Fruit fly (Drosophila melanogaster): Measurements from ENCODE around the gene Lcp65Ab2.
"Not testable (repeated sequence)": the region's sequence is repeated elsewhere in the genome, so short reads cannot be mapped to it uniquely, and the experiment has no call there.

DNA sequence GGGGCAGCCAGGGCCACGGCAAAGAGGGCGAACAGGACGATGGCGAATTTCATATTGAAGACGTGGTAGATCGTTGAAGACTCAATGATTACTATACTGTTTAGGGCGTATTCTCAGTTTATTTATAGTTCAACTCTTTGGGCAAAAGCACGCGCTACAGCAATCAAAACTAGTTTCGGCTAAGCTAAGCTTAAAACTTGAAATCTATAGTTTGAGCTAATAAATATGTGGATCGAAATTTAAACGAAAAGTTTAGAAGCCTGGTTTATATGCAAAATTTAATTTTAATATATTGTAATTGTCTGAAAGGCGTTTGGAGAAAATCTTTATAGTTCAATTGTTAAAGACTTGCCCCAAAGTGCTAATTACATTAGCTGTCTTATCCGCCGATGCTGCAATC, 1.4 kb downstream of the Lcp65Ab2 start, which contains the start of gene Cpr65Ax1:
- TF ChIP-seq corto (GFP tag; optimal IDR thresholded peaks at IDR 0.05); CG11723 (GFP tag; optimal IDR thresholded peaks at IDR 0.05); z (GFP tag; IDR thresholded peaks at IDR 0.05); psq (GFP tag; optimal IDR thresholded peaks at IDR 0.05); Lim3 (GFP tag; IDR thresholded peaks at IDR 0.05); CG9437 (GFP tag; optimal IDR thresholded peaks at IDR 0.05); row (GFP tag; IDR thresholded peaks at IDR 0.05); CG2120 (GFP tag; optimal IDR thresholded peaks at IDR 0.05); MBD-R2 (GFP tag; IDR thresholded peaks at IDR 0.05); CG14014 (GFP tag; IDR thresholded peaks at IDR 0.05): not testable (repeated sequence)

All from whole organism, embryonic.